Fruit fly (Drosophila melanogaster) whole organism, embryonic: ENCODE measurements around the gene CG34305.

Source experiments
- ATbp ChIP-seq: fragments of 200-800 bp; sonication (Bioruptor generic); optimal IDR thresholded peaks from 2 replicates; lab custom pipeline; 2017; ENCODE audit warnings: missing biosample characterization, mild to moderate bottlenecking, missing genetic modification characterization, missing genetic modification reagents
- Atf-2 ChIP-seq: fragments of 200-800 bp; sonication (Bioruptor generic); optimal IDR thresholded peaks from 2 replicates; lab custom pipeline; 2016; ENCODE audit warnings: missing biosample characterization, missing genetic modification characterization
- B-H2 ChIP-seq: fragments of 200-800 bp; sonication (Bioruptor generic); optimal IDR thresholded peaks from 2 replicates; lab custom pipeline; 2018; ENCODE audit warnings: missing biosample characterization, mild to moderate bottlenecking, missing genetic modification characterization
- CG11695 ChIP-seq: fragments of 200-800 bp; sonication (Bioruptor generic); IDR thresholded peaks from 3 replicates; pipeline ENCODE4 v1.3.6; 2022; ENCODE audit warnings: missing biosample characterization, missing genetic modification characterization
- CG11696 ChIP-seq: fragments of 200-800 bp; sonication (Bioruptor generic); IDR thresholded peaks from 2 replicates; pipeline ENCODE4 v1.3.6; 2022; ENCODE audit warnings: missing biosample characterization, missing genetic modification characterization
- CG1233 ChIP-seq: fragments of 200-800 bp; sonication (Bioruptor generic); optimal IDR thresholded peaks from 4 replicates; lab custom pipeline; 2018; ENCODE audit warnings: missing biosample characterization, mild to moderate bottlenecking, missing genetic modification characterization
- CG13775 ChIP-seq: fragments of 200-800 bp; sonication (Bioruptor generic); optimal IDR thresholded peaks from 3 replicates; lab custom pipeline; 2017; ENCODE audit warnings: missing biosample characterization, mild to moderate bottlenecking, missing genetic modification characterization
- CG15269 ChIP-seq: fragments of 200-800 bp; sonication (Bioruptor generic); optimal IDR thresholded peaks from 2 replicates; lab custom pipeline; 2018; ENCODE audit warnings: missing biosample characterization, mild to moderate bottlenecking, missing genetic modification characterization, moderate library complexity
- CG16779 ChIP-seq: fragments of 200-800 bp; sonication (Bioruptor generic); IDR thresholded peaks from 2 replicates; pipeline ENCODE4 v1.3.6; 2022; ENCODE audit warnings: missing biosample characterization, missing genetic modification characterization
- CG16815 ChIP-seq: fragments of 200-800 bp; sonication (Bioruptor generic); optimal IDR thresholded peaks from 3 replicates; lab custom pipeline; 2017; ENCODE audit warnings: missing biosample characterization, mild to moderate bottlenecking, missing genetic modification characterization
- CG17912 ChIP-seq: fragments of 200-800 bp; sonication (Bioruptor generic); optimal IDR thresholded peaks from 2 replicates; lab custom pipeline; 2018; ENCODE audit warnings: missing biosample characterization, mild to moderate bottlenecking, missing genetic modification characterization
- CG18262 ChIP-seq: fragments of 200-800 bp; optimal IDR thresholded peaks from 3 replicates; lab custom pipeline; 2019; ENCODE audit warnings: missing biosample characterization, mild to moderate bottlenecking, missing genetic modification characterization, moderate library complexity
- CG2199 ChIP-seq: fragments of 200-800 bp; sonication (Bioruptor generic); IDR thresholded peaks from 3 replicates; pipeline ENCODE4 v1.3.6; 2022; ENCODE audit warnings: missing biosample characterization, missing genetic modification characterization
- CG5245 ChIP-seq: fragments of 200-800 bp; sonication (Bioruptor generic); optimal IDR thresholded peaks from 3 replicates; lab custom pipeline; 2016; ENCODE audit warnings: missing biosample characterization, missing genetic modification characterization
- CG6689 ChIP-seq: fragments of 200-800 bp; sonication (Bioruptor generic); IDR thresholded peaks from 2 replicates; pipeline ENCODE4 v1.3.6; 2022; ENCODE audit warnings: missing biosample characterization, missing genetic modification characterization
- CG6854 ChIP-seq: fragments of 200-800 bp; sonication (Bioruptor generic); optimal IDR thresholded peaks from 3 replicates; lab custom pipeline; 2017; ENCODE audit warnings: missing biosample characterization, mild to moderate bottlenecking, missing genetic modification characterization
- CG7556 ChIP-seq: fragments of 200-800 bp; sonication (Bioruptor generic); optimal IDR thresholded peaks from 2 replicates; lab custom pipeline; 2017; ENCODE audit warnings: missing biosample characterization, mild to moderate bottlenecking, missing genetic modification characterization
- CG7839 ChIP-seq: fragments of 200-800 bp; sonication (Bioruptor generic); optimal IDR thresholded peaks from 3 replicates; lab custom pipeline; 2018; ENCODE audit warnings: missing biosample characterization, mild to moderate bottlenecking, missing genetic modification characterization, moderate library complexity
- CG8281 ChIP-seq: fragments of 200-800 bp; sonication (Bioruptor generic); optimal IDR thresholded peaks from 2 replicates; lab custom pipeline; 2018; ENCODE audit warnings: missing biosample characterization, mild to moderate bottlenecking, missing genetic modification characterization, moderate library complexity
- CG9437 ChIP-seq: fragments of 200-800 bp; sonication (Bioruptor generic); optimal IDR thresholded peaks from 2 replicates; lab custom pipeline; 2018; ENCODE audit warnings: missing biosample characterization, mild to moderate bottlenecking, missing genetic modification characterization
- Doc2 ChIP-seq: fragments of 200-800 bp; sonication (Bioruptor generic); IDR thresholded peaks from 2 replicates; pipeline ENCODE4 v1.3.6; 2022; ENCODE audit warnings: missing biosample characterization, missing genetic modification characterization
- Gsc ChIP-seq: fragments of 200-800 bp; sonication (Bioruptor generic); IDR thresholded peaks from 2 replicates; pipeline ENCODE4 v1.3.6; 2022; ENCODE audit warnings: missing biosample characterization, missing genetic modification characterization
- HHEX ChIP-seq: fragments of 200-800 bp; sonication (Bioruptor generic); optimal IDR thresholded peaks from 3 replicates; lab custom pipeline; 2017; ENCODE audit warnings: missing biosample characterization, mild to moderate bottlenecking, missing genetic modification characterization, missing genetic modification reagents
- HLH4C ChIP-seq: fragments of 200-800 bp; sonication (Bioruptor generic); IDR thresholded peaks from 3 replicates; pipeline ENCODE4 v1.3.6; 2022; ENCODE audit warnings: missing biosample characterization, missing genetic modification characterization; ENCODE audit not compliant: partially characterized antibody
- Hr51 ChIP-seq, 2 experiments: fragments of 200-800 bp; sonication (Bioruptor generic); optimal IDR thresholded peaks; 2 replicates in 1 of 2; 3 replicates in 1 of 2; lab custom pipeline; 2016 to 2018; ENCODE audit warnings: missing biosample characterization in 2 of 2, missing genetic modification characterization in 2 of 2, mild to moderate bottlenecking in 1 of 2, moderate library complexity in 1 of 2
- Meics ChIP-seq: fragments of 200-800 bp; sonication (Bioruptor generic); optimal IDR thresholded peaks from 2 replicates; lab custom pipeline; 2017; ENCODE audit warnings: missing biosample characterization, mild to moderate bottlenecking, missing genetic modification characterization
- Nf-YA ChIP-seq: fragments of 200-800 bp; sonication (Bioruptor generic); IDR thresholded peaks from 2 replicates; pipeline ENCODE4 v1.3.6; 2022; ENCODE audit warnings: missing biosample characterization, missing genetic modification characterization
- Ptx1 ChIP-seq: fragments of 200-800 bp; sonication (Bioruptor generic); IDR thresholded peaks from 2 replicates; pipeline ENCODE4 v1.3.6; 2022; ENCODE audit warnings: missing biosample characterization, missing genetic modification characterization
- Ravus ChIP-seq: fragments of 200-800 bp; sonication (Bioruptor generic); IDR thresholded peaks from 2 replicates; pipeline ENCODE4 v1.3.6; 2022; ENCODE audit warnings: missing biosample characterization, missing genetic modification characterization
- Sox100B ChIP-seq: fragments of 200-800 bp; sonication (Bioruptor generic); optimal IDR thresholded peaks from 3 replicates; lab custom pipeline; 2018; ENCODE audit warnings: missing biosample characterization, mild to moderate bottlenecking, missing genetic modification characterization
- Trl ChIP-seq, 3 experiments: fragments of >200 bp in 2 of 3; fragments of 200-800 bp in 1 of 3; sonication (Bioruptor generic) in 1 of 3; optimal IDR thresholded peaks; 2 replicates in 1 of 3; 3 replicates in 2 of 3; lab custom pipeline; 2016 to 2017; ENCODE audit warnings: missing biosample characterization in 1 of 3, missing genetic modification characterization in 1 of 3
- ap ChIP-seq: fragments of 200-800 bp; sonication (Bioruptor generic); IDR thresholded peaks from 2 replicates; pipeline ENCODE4 v1.3.6; 2022; ENCODE audit warnings: missing biosample characterization, missing genetic modification characterization
- ara ChIP-seq: fragments of 200-800 bp; sonication (Bioruptor generic); IDR thresholded peaks from 2 replicates; pipeline ENCODE4 v1.3.6; 2022; ENCODE audit warnings: missing biosample characterization, missing genetic modification characterization
- ato ChIP-seq: fragments of 200-800 bp; sonication (Bioruptor generic); IDR thresholded peaks from 2 replicates; pipeline ENCODE4 v1.3.6; 2022; ENCODE audit warnings: missing biosample characterization, missing genetic modification characterization; ENCODE audit not compliant: partially characterized antibody
- crol ChIP-seq: fragments of 200-800 bp; sonication (Bioruptor generic); IDR thresholded peaks from 2 replicates; pipeline ENCODE4 v1.3.6; 2022; ENCODE audit warnings: missing biosample characterization, missing genetic modification characterization
- gce ChIP-seq: fragments of 200-800 bp; sonication (Bioruptor generic); IDR thresholded peaks from 3 replicates; pipeline ENCODE4 v1.3.6; 2022; ENCODE audit warnings: missing biosample characterization, missing genetic modification characterization
- gro ChIP-seq: fragments of 200-800 bp; sonication (Bioruptor generic); optimal IDR thresholded peaks from 2 replicates; lab custom pipeline; 2016; ENCODE audit warnings: missing biosample characterization, missing genetic modification characterization
- hth ChIP-seq: fragments of >200 bp; optimal IDR thresholded peaks from 2 replicates; lab custom pipeline; 2017; ENCODE audit warnings: inconsistent platforms
- lbe ChIP-seq: fragments of 200-800 bp; sonication (Bioruptor generic); optimal IDR thresholded peaks from 2 replicates; lab custom pipeline; 2016; ENCODE audit warnings: missing biosample characterization, mild to moderate bottlenecking, missing genetic modification characterization
- mirr ChIP-seq: fragments of 200-800 bp; sonication (Bioruptor generic); optimal IDR thresholded peaks from 3 replicates; lab custom pipeline; 2018; ENCODE audit warnings: missing biosample characterization, mild to moderate bottlenecking, missing genetic modification characterization
- otp ChIP-seq: fragments of 200-800 bp; sonication (Bioruptor generic); IDR thresholded peaks from 3 replicates; pipeline ENCODE4, ENCODE4 v1.3.6; 2022; ENCODE audit warnings: missing biosample characterization, missing genetic modification characterization
- pb ChIP-seq: fragments of 200-800 bp; sonication (Bioruptor generic); optimal IDR thresholded peaks from 3 replicates; lab custom pipeline; 2016; ENCODE audit warnings: missing biosample characterization, missing genetic modification characterization
- pros ChIP-seq: fragments of 200-800 bp; sonication (Bioruptor generic); optimal IDR thresholded peaks from 3 replicates; lab custom pipeline; 2019; ENCODE audit warnings: missing biosample characterization, mild to moderate bottlenecking, missing genetic modification characterization, moderate library complexity
- pzg ChIP-seq: fragments of 200-800 bp; sonication (Bioruptor generic); optimal IDR thresholded peaks from 3 replicates; lab custom pipeline; 2018; ENCODE audit warnings: missing biosample characterization, mild to moderate bottlenecking, missing genetic modification characterization, moderate library complexity
- sd ChIP-seq: fragments of 200-800 bp; sonication (Bioruptor generic); optimal IDR thresholded peaks from 3 replicates; lab custom pipeline; 2018; ENCODE audit warnings: missing biosample characterization, mild to moderate bottlenecking, missing genetic modification characterization, moderate library complexity
- sens ChIP-seq: fragments of 200-800 bp; sonication (Bioruptor generic); peaks from one replicate; lab custom pipeline; 2016; ENCODE audit warnings: missing biosample characterization, missing genetic modification characterization
- seq ChIP-seq: fragments of 200-800 bp; sonication (Bioruptor generic); IDR thresholded peaks from 2 replicates; pipeline ENCODE4 v1.3.6; 2022; ENCODE audit warnings: missing biosample characterization, missing genetic modification characterization
- unpg ChIP-seq: fragments of 200-800 bp; sonication (Bioruptor generic); optimal IDR thresholded peaks from 3 replicates; lab custom pipeline; 2018; ENCODE audit warnings: missing biosample characterization, mild to moderate bottlenecking, missing genetic modification characterization, moderate library complexity
- z ChIP-seq: fragments of 200-800 bp; sonication (Bioruptor generic); IDR thresholded peaks from 3 replicates; pipeline ENCODE4 v1.3.6; 2022; ENCODE audit warnings: missing biosample characterization, missing genetic modification characterization
- zfh1 ChIP-seq: fragments of 200-800 bp; sonication (Bioruptor generic); IDR thresholded peaks from 3 replicates; pipeline ENCODE4 v1.3.6; 2022; ENCODE audit warnings: missing biosample characterization, missing genetic modification characterization

Gene CG34305

dm6 chr3R:4281119-4281861 is 38.3 kb upstream of the CG34305 start (continued):
- no peak for TF ChIP-seq CG16779
- TF ChIP-seq pzg (GFP tag; lab: Kevin White, UChicago), result peak; percentile 7
- no peak for TF ChIP-seq Ravus (GFP tag; lab: Robert Waterston, UW)
- 0 out of 2 replicates have a peak, but pooled peaks have one; percentile 8 for TF ChIP-seq CG6689
- no peak for TF ChIP-seq seq
- no peak for TF ChIP-seq Nf-YA
- TF ChIP-seq pros (GFP tag; lab: Kevin White, UChicago), result peak; percentile 34
- no peak for TF ChIP-seq CG5245
- no peak for TF ChIP-seq CG8281
- TF ChIP-seq hth (lab: Kevin White, UChicago), result no peak
- no peak for TF ChIP-seq Doc2 (GFP tag; lab: Robert Waterston, UW)
- no peak for TF ChIP-seq gro (GFP tag; lab: Kevin White, UChicago)
- no peak for TF ChIP-seq Meics (GFP tag; lab: Kevin White, UChicago)
- no peak for TF ChIP-seq ato (GFP tag; lab: Robert Waterston, UW)
- TF ChIP-seq CG9437 (GFP tag; lab: Kevin White, UChicago), result no peak
- TF ChIP-seq mirr (GFP tag; lab: Kevin White, UChicago), result no peak
- TF ChIP-seq Sox100B (GFP tag; lab: Kevin White, UChicago), result no peak
- TF ChIP-seq CG1233 (GFP tag; lab: Kevin White, UChicago), result no peak
- no peak for TF ChIP-seq pb (GFP tag; lab: Kevin White, UChicago)
- peak; percentile 68 for TF ChIP-seq sens (GFP tag; lab: Kevin White, UChicago)
- TF ChIP-seq HLH4C (GFP tag; lab: Robert Waterston, UW), result no peak
- peak; percentile 12; the same call in 1 of the 2 replicates for TF ChIP-seq crol
- no peak for TF ChIP-seq ap (GFP tag; lab: Robert Waterston, UW)
- no peak for TF ChIP-seq B-H2 (GFP tag; lab: Kevin White, UChicago)
- no peak for TF ChIP-seq unpg (GFP tag; lab: Kevin White, UChicago)
- TF ChIP-seq CG6854 (GFP tag; lab: Kevin White, UChicago), result no peak
- peak in 1 of 2 experiments; percentile 66 for TF ChIP-seq Hr51 (GFP tag; optimal IDR thresholded peaks at IDR 0.05; lab: Kevin White, UChicago)
- peak; percentile 39 to 69 for TF ChIP-seq Trl (optimal IDR thresholded peaks at IDR 0.05; lab: Kevin White, UChicago)
- no peak for TF ChIP-seq Trl (GFP tag; optimal IDR thresholded peaks at IDR 0.05; lab: Kevin White, UChicago)
- TF ChIP-seq CG13775 (GFP tag; lab: Kevin White, UChicago), result no peak
- 0 out of 3 replicates have a peak, but pooled peaks have one; percentile 45 for TF ChIP-seq CG2199 (GFP tag; lab: Robert Waterston, UW)
- no peak for TF ChIP-seq CG16815
- TF ChIP-seq ATbp (GFP tag; lab: Kevin White, UChicago), result no peak
- TF ChIP-seq CG15269 (tag; lab: Kevin White, UChicago), result no peak
- no peak for TF ChIP-seq ara (GFP tag; lab: Robert Waterston, UW)
- no peak for TF ChIP-seq otp (GFP tag; lab: Robert Waterston, UW)
- no peak for TF ChIP-seq CG7556 (GFP tag; lab: Kevin White, UChicago)
- TF ChIP-seq zfh1 (GFP tag; lab: Robert Waterston, UW), result no peak
- TF ChIP-seq CG18262 (tag; lab: Kevin White, UChicago), result no peak
- no peak for TF ChIP-seq Ptx1
- no peak for TF ChIP-seq Atf-2 (GFP tag; lab: Kevin White, UChicago)
- no peak for TF ChIP-seq gce (GFP tag; lab: Robert Waterston, UW)
- TF ChIP-seq HHEX (GFP tag; lab: Kevin White, UChicago), result no peak
- TF ChIP-seq CG7839 (tag; lab: Kevin White, UChicago), result no peak
- TF ChIP-seq z (GFP tag; lab: Robert Waterston, UW), result peak; percentile 86
- TF ChIP-seq CG17912 (GFP tag; lab: Kevin White, UChicago), result no peak
- no peak for TF ChIP-seq Gsc (GFP tag; lab: Robert Waterston, UW)
- TF ChIP-seq lbe (GFP tag; lab: Kevin White, UChicago), result no peak
- no peak for TF ChIP-seq sd
- no peak for TF ChIP-seq CG11696
- no peak for TF ChIP-seq CG11695
